Worm (Caenorhabditis elegans) whole organism, mixed stage, embryonic: ENCODE results near the gene osm-9.

Source experiments
- ceh-39 ChIP-seq: fragments of 150-350 bp; optimal IDR thresholded peaks from 2 replicates; lab custom pipeline; 2014; ENCODE audit warnings: missing biosample characterization, missing genetic modification characterization
- ces-1 ChIP-seq: fragments of 150-350 bp; optimal IDR thresholded peaks from 2 replicates; lab custom pipeline; 2014; ENCODE audit warnings: missing biosample characterization, missing genetic modification reagents, missing genetic modification characterization
- drap-1 ChIP-seq: fragments of 200-800 bp; sonication (Bioruptor generic); optimal IDR thresholded peaks from 3 replicates; lab custom pipeline; 2018; ENCODE audit warnings: mild to moderate bottlenecking, missing genetic modification characterization, missing compliant biosample characterization
- elt-3 ChIP-seq: fragments of 150-350 bp; optimal IDR thresholded peaks from 2 replicates; lab custom pipeline; 2014; ENCODE audit warnings: missing biosample characterization, missing genetic modification characterization
- ham-2 ChIP-seq: fragments of 200-800 bp; sonication (Bioruptor generic); optimal IDR thresholded peaks from 2 replicates; lab custom pipeline; 2018; ENCODE audit warnings: mild to moderate bottlenecking, missing genetic modification characterization, missing compliant biosample characterization
- mep-1 ChIP-seq: fragments of 150-350 bp; optimal IDR thresholded peaks from 2 replicates; lab custom pipeline; 2017; ENCODE audit warnings: missing biosample characterization, missing genetic modification reagents, missing genetic modification characterization, inconsistent platforms
- nhr-76 ChIP-seq: sonication (generic microtip); optimal IDR thresholded peaks from 2 replicates; lab custom pipeline; 2017; ENCODE audit warnings: missing biosample characterization, missing genetic modification characterization
- pha-4 ChIP-seq: fragments of 150-350 bp; optimal IDR thresholded peaks from 2 replicates; lab custom pipeline; 2018; ENCODE audit warnings: missing biosample characterization, missing genetic modification reagents, missing genetic modification characterization
- unc-39 ChIP-seq: fragments of 150-350 bp; optimal IDR thresholded peaks from 2 replicates; lab custom pipeline; 2014; ENCODE audit warnings: missing biosample characterization, missing genetic modification characterization
- unc-62 ChIP-seq: fragments of 150-350 bp; optimal IDR thresholded peaks from 2 replicates; lab custom pipeline; 2014; ENCODE audit warnings: missing biosample characterization, missing genetic modification reagents, missing genetic modification characterization

- TF ChIP-seq ham-2 (no peak), ces-1 (GFP tag; lab: Kevin White, UChicago) (no peak), pha-4 (no peak), drap-1 (no peak), mep-1 (tag; lab: Kevin White, UChicago) (no peak), unc-39 (tag; lab: Kevin White, UChicago) (no peak), elt-3 (tag; lab: Kevin White, UChicago) (no peak), unc-62 (GFP tag; lab: Kevin White, UChicago) (no peak), nhr-76 (tag; lab: Kevin White, UChicago) (no peak), ceh-39 (tag; lab: Kevin White, UChicago) (no peak)
These were observed 8.9 kb downstream of the osm-9 start for ce11 chrIV:3548315-3548714.
